Fruit fly (Drosophila melanogaster): ENCODE results near the gene CG4098.
"Not testable (repeated sequence)": the region's sequence is repeated elsewhere in the genome, so short reads cannot be mapped to it uniquely, and the experiment has no call there.

The CG4098 gene

DNA sequence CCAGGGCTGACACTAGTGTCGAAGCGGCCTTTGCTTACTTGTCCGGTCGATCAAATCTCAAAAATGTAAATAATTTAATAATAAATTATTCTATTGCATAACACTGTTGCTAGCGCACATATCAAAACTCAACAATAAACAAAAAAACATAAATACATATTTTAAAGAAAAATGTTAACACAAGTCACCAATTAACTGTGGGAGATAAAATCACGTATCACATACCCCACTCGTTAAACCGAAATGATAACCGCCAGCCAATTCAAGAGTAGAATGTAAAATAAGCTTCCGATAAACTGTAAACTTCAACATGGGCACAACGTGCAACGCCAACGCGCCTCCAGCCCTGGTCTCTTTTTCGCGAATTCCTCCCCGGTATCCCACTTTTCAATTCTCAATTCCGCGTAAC, 6.4 kb downstream of the CG4098 start, which contains the start of gene Arts:
Gene Arts, plus strand, starts transcription at position 116 of the 409 bp plus-strand sequence.
- no peak for TF ChIP-seq Sin3A (optimal IDR thresholded peaks at IDR 0.05)
- TF ChIP-seq ttk (optimal IDR thresholded peaks at IDR 0.05): no peak
- TF ChIP-seq psq (optimal IDR thresholded peaks at IDR 0.05): no peak
- no peak for TF ChIP-seq insv (optimal IDR thresholded peaks at IDR 0.05)
- TF ChIP-seq h (optimal IDR thresholded peaks at IDR 0.05): no peak
- TF ChIP-seq Myc (optimal IDR thresholded peaks at IDR 0.05): no peak

dm6 chr3L:16594922-16595518, 14.1 kb downstream of the CG4098 start, which contains the start of the genes spd-2 and Apl:
Gene spd-2 (minus strand): TSS chr3L:16595014.
Gene Apl (plus strand): TSS chr3L:16595181.
- TF ChIP-seq insv (optimal IDR thresholded peaks at IDR 0.05) (no peak), h (optimal IDR thresholded peaks at IDR 0.05) (no peak), Myc (optimal IDR thresholded peaks at IDR 0.05) (no peak), psq (optimal IDR thresholded peaks at IDR 0.05) (no peak), ttk (optimal IDR thresholded peaks at IDR 0.05) (no peak), Sin3A (optimal IDR thresholded peaks at IDR 0.05) (no peak)

- TF ChIP-seq h (optimal IDR thresholded peaks at IDR 0.05) (no peak), Myc (optimal IDR thresholded peaks at IDR 0.05) (no peak), Sin3A (optimal IDR thresholded peaks at IDR 0.05) (no peak), psq (optimal IDR thresholded peaks at IDR 0.05) (no peak), insv (optimal IDR thresholded peaks at IDR 0.05) (no peak), ttk (optimal IDR thresholded peaks at IDR 0.05) (no peak)
Observed at dm6 chr3L:16590860-16591259, 18.3 kb downstream of the CG4098 start, which contains the start of gene tra. Gene tra (minus strand): TSS chr3L:16591050.

DNA sequence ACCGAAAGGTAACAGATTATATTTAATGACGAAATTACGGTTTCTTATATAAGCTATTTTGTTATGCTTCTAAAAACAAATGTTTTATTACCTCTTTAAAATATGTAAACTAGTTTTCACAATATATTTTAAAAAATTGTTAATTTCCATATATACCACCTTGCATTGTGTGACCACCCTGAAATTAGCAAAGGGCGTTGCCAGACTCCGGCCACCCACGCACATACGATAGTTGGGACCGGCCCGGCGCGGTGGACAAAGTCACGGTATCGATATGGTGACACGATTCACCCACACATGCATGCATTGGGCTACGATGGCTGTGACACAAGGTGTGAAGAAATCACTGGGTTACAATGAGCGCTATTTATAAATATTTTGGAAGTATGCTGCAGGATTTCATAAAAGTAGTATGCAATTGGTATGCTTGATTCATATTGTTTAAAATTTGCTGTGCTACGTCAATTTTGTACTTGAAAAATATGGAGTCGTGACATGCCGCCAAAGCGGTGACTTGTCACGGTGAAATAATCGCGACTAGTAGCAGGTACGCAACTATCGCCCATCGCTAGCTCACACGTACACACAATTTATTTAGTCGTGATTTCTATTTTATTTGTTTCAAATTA, 21.0 kb downstream of the CG4098 start:
- no peak for TF ChIP-seq Sin3A (optimal IDR thresholded peaks at IDR 0.05)
- no peak for TF ChIP-seq h (optimal IDR thresholded peaks at IDR 0.05)
- no peak for TF ChIP-seq Myc (optimal IDR thresholded peaks at IDR 0.05)
- no peak for TF ChIP-seq psq (optimal IDR thresholded peaks at IDR 0.05)
- no peak for TF ChIP-seq insv (optimal IDR thresholded peaks at IDR 0.05)
- no peak for TF ChIP-seq ttk (optimal IDR thresholded peaks at IDR 0.05)

DNA sequence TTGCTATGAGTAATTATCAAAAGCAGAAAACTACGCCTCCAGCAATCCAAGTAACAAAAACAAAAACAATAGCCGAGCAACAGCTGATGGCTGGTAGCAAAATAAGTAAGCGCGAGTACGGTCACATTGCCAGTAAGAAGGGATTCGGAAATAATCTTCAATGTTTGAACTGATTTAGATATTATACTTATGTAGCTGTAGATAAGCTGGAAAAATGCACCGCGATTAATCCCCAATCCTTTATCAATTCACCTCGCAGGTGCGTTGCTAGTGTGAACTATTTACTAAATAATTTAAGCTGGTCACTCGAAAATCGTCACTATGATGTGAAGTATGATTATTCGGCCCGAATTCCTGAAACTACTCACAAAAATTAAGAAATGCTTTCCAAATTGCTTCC, 22.2 kb downstream of the CG4098 start, which contains the start of the genes Syx8 and CG32163:
Gene Syx8, minus strand, starts transcription at position 69 of the 400 bp plus-strand sequence.
Gene CG32163, plus strand, starts transcription at position 169 of the 400 bp plus-strand sequence.
- TF ChIP-seq ttk (optimal IDR thresholded peaks at IDR 0.05) (no peak), psq (optimal IDR thresholded peaks at IDR 0.05) (no peak), Myc (optimal IDR thresholded peaks at IDR 0.05) (no peak), Sin3A (optimal IDR thresholded peaks at IDR 0.05) (no peak), h (optimal IDR thresholded peaks at IDR 0.05) (no peak), insv (optimal IDR thresholded peaks at IDR 0.05) (no peak)

- TF ChIP-seq Myc (optimal IDR thresholded peaks at IDR 0.05) (no peak), insv (optimal IDR thresholded peaks at IDR 0.05) (no peak)
Observed at dm6 chr3L:16584074-16584578, 25.0 kb downstream of the CG4098 start, which contains the start of gene UQCR-C2. Gene UQCR-C2 (plus strand): TSS chr3L:16584124.

dm6 chr3L:16582678-16583315, 26.4 kb downstream of the CG4098 start, which contains the start of gene Rpn12:
Gene Rpn12 (plus strand): TSS chr3L:16583028.
- TF ChIP-seq psq (optimal IDR thresholded peaks at IDR 0.05): no peak
- TF ChIP-seq Myc (optimal IDR thresholded peaks at IDR 0.05): no peak
- TF ChIP-seq Sin3A (optimal IDR thresholded peaks at IDR 0.05): no peak
- TF ChIP-seq insv (optimal IDR thresholded peaks at IDR 0.05): no peak
- no peak for TF ChIP-seq h (optimal IDR thresholded peaks at IDR 0.05)
- TF ChIP-seq ttk (optimal IDR thresholded peaks at IDR 0.05): no peak

- TF ChIP-seq h (optimal IDR thresholded peaks at IDR 0.05) (no peak), ttk (optimal IDR thresholded peaks at IDR 0.05) (no peak), Myc (optimal IDR thresholded peaks at IDR 0.05) (no peak), insv (optimal IDR thresholded peaks at IDR 0.05) (no peak), Sin3A (optimal IDR thresholded peaks at IDR 0.05) (no peak), psq (optimal IDR thresholded peaks at IDR 0.05) (no peak)
Observed at dm6 chr3L:16581201-16581705, 27.9 kb downstream of the CG4098 start, which contains the start of gene Smn. Gene Smn (minus strand): TSS chr3L:16581547.

DNA sequence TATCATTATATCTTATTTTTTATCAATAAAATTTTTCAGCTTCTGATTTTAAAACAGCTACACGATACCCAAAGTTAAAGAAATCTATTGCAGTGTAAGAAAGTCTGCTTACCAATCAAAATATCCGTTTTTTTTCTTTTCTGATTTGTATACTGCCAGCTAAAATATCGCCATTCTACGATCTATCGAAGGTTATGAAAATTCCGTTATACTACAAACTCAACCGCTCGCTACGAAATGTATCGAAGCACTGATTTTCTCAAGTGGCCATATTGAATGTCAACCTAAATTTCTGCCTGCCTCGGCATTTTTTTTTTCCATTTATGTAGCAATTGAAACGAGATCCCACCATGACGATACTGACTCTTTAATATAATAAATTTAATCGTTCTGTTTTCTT, 29.1 kb downstream of the CG4098 start, which contains the start of gene nxf2:
Gene nxf2, minus strand, starts transcription at position 258 of the 400 bp plus-strand sequence.
- TF ChIP-seq Myc (optimal IDR thresholded peaks at IDR 0.05) (no peak), Sin3A (optimal IDR thresholded peaks at IDR 0.05) (no peak), ttk (optimal IDR thresholded peaks at IDR 0.05) (no peak), h (optimal IDR thresholded peaks at IDR 0.05) (no peak), psq (optimal IDR thresholded peaks at IDR 0.05) (no peak), insv (optimal IDR thresholded peaks at IDR 0.05) (no peak)

DNA sequence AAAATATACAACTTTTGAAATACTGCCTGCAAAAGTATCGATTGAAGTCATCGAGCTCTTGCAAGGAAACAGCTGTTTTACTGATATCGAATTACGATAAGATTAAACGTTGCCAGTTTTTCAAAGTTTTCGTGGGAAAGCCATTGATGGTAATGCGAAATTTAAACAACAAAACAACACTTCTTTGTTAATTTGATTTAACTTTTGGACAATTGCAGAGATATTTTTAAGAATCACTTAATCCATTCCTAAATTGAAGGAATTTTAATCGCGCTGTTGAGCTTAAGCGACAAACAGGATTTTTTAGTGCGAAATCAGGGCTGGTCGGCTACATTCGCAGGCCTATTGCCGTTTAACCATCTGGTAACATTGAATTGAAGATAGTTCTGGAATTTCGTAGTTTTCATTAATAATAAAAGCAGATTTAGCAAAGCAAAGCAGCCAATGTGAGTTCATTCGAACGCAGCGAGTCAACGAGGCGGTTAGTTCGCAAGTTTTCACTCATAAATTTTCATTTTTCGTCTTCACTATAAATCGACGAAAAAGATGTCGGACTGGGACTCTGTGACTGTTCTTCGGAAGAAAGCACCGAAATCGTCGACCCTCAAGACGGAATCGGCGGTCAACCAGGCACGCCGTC, 34.7 kb downstream of the CG4098 start, which contains the start of gene mbf1:
Gene mbf1, plus strand, starts transcription at position 130 of the 640 bp plus-strand sequence.
- no peak for TF ChIP-seq insv (optimal IDR thresholded peaks at IDR 0.05)
- TF ChIP-seq Sin3A (optimal IDR thresholded peaks at IDR 0.05): no peak
- TF ChIP-seq Myc (optimal IDR thresholded peaks at IDR 0.05): no peak
- no peak for TF ChIP-seq psq (optimal IDR thresholded peaks at IDR 0.05)
- no peak for TF ChIP-seq ttk (optimal IDR thresholded peaks at IDR 0.05)
- TF ChIP-seq h (optimal IDR thresholded peaks at IDR 0.05): no peak

DNA sequence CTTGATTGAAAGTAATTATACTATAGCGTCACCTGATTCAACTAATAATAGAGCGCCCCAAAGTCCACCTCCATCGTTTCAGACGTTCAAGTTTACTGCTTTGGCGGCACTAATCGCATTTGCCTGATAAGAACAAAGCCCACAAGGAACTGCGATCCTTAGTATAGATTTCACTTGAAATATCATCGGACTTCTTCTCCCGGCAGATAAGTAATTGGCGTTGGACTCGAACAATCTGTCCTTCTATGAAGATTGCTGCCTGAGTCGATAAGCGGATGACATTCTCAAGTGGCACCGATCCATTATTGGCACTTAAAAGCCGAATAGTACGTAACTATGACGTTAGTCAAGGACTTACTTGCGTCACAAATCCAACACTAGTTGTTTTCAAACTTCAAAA, 35.9 kb downstream of the CG4098 start, which contains the start of gene Mipp1:
Gene Mipp1, minus strand, starts transcription at position 101 of the 400 bp plus-strand sequence.
- TF ChIP-seq ttk, h, Myc (optimal IDR thresholded peaks at IDR 0.05): not testable (repeated sequence)
